Worm (Caenorhabditis elegans) whole organism, young adult: Measurements from ENCODE around the gene ari-2.

Experiments
- F33H1.4 ChIP-seq: fragments of 200-800 bp; sonication (Bioruptor generic); IDR thresholded peaks from 2 replicates; pipeline ENCODE4 v1.3.6; 2022; ENCODE audit warnings: missing genetic modification reagents, missing genetic modification characterization, missing compliant biosample characterization
- F52B5.7 ChIP-seq: sonication (generic microtip); optimal IDR thresholded peaks from 2 replicates; lab custom pipeline; 2016; ENCODE audit warnings: mild to moderate bottlenecking, missing genetic modification characterization, missing compliant biosample characterization
- K12H6.12 ChIP-seq: fragments of 200-800 bp; sonication (Bioruptor generic); optimal IDR thresholded peaks from 2 replicates; lab custom pipeline; 2018; ENCODE audit warnings: mild to moderate bottlenecking, missing genetic modification characterization, missing compliant biosample characterization
- Y53G8AR.9 ChIP-seq: fragments of 200-800 bp; sonication (Bioruptor generic); conservative IDR thresholded peaks from 2 replicates; pipeline ENCODE4 v1.3.6; 2022; ENCODE audit warnings: missing genetic modification reagents, missing genetic modification characterization, missing compliant biosample characterization
- ZK185.1 ChIP-seq: sonication (generic microtip); optimal IDR thresholded peaks from 2 replicates; lab custom pipeline; 2016; ENCODE audit warnings: mild to moderate bottlenecking, missing genetic modification characterization, missing compliant biosample characterization; ENCODE audit not compliant: poor library complexity, severe bottlenecking
- hmg-1.2 ChIP-seq: fragments of 200-800 bp; sonication (Bioruptor generic); IDR thresholded peaks from 2 replicates; pipeline ENCODE4 v1.3.6; 2022; ENCODE audit warnings: missing genetic modification reagents, missing genetic modification characterization, missing compliant biosample characterization
- sptf-2 ChIP-seq: fragments of 200-800 bp; sonication (Bioruptor generic); optimal IDR thresholded peaks from 2 replicates; lab custom pipeline; 2018; ENCODE audit warnings: mild to moderate bottlenecking, missing genetic modification characterization, missing compliant biosample characterization
- unc-130 ChIP-seq: sonication (generic microtip); optimal IDR thresholded peaks from 2 replicates; lab custom pipeline; 2016; ENCODE audit warnings: missing genetic modification reagents, missing genetic modification characterization, missing compliant biosample characterization
- unc-62 ChIP-seq: fragments of 150-350 bp; optimal IDR thresholded peaks from 2 replicates; lab custom pipeline; 2014; ENCODE audit warnings: missing biosample characterization, missing genetic modification reagents, missing genetic modification characterization
- ztf-25 ChIP-seq: fragments of 200-800 bp; sonication (Bioruptor generic); IDR thresholded peaks from 2 replicates; pipeline ENCODE4 v1.3.6; 2022; ENCODE audit warnings: missing genetic modification reagents, missing genetic modification characterization, missing compliant biosample characterization

DNA sequence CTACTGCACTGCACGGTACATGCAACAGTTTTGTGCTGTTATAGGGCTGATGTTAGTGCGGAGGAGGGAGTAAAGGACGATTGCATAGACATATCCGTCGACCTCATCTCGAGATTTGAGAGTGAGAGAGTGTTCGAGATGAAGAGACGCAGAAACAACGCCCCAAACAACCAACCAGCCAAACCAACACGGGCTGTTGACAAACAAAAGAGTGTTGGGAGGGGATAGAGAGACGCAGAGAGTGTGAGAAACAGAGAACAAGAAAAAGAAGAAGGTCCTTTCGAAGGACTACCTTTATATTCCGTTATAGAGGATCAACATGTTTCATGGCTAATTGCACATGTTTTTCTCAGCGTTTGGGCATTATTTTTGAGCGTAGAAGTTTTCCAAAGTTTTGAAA is 49.4 kb downstream of the ari-2 start:
- TF ChIP-seq F52B5.7 (no peak), sptf-2 (GFP tag; lab: Kevin White, UChicago) (no peak), ztf-25 (no peak), hmg-1.2 (GFP tag; lab: Robert Waterston, UW) (peak; percentile 87), ZK185.1 (no peak), unc-130 (no peak), F33H1.4 (GFP tag; lab: Robert Waterston, UW) (no peak), Y53G8AR.9 (GFP tag; lab: Robert Waterston, UW) (no peak), K12H6.12 (peak; percentile 45), unc-62 (GFP tag; lab: Kevin White, UChicago) (no peak)
